Worm (Caenorhabditis elegans) whole organism, L1 larva: Measurements from ENCODE around the gene sra-14.

Experiments used
- C04F5.9 ChIP-seq: sonication (generic microtip); optimal IDR thresholded peaks from 2 replicates; lab custom pipeline; 2016; ENCODE audit warnings: missing genetic modification characterization, missing compliant biosample characterization
- C16A3.4 ChIP-seq: fragments of 150-350 bp; optimal IDR thresholded peaks from 2 replicates; lab custom pipeline; 2014; ENCODE audit warnings: missing biosample characterization, missing genetic modification characterization
- aha-1 ChIP-seq: fragments of 150-350 bp; optimal IDR thresholded peaks from 2 replicates; lab custom pipeline; 2014; ENCODE audit warnings: missing biosample characterization, missing genetic modification characterization
- aly-2 ChIP-seq: fragments of 150-350 bp; optimal IDR thresholded peaks from 2 replicates; lab custom pipeline; 2014; ENCODE audit warnings: missing biosample characterization, missing genetic modification characterization
- ama-1 ChIP-seq: fragments of 150-350 bp; optimal IDR thresholded peaks from 2 replicates; lab custom pipeline; 2014
- blmp-1 ChIP-seq: fragments of 150-350 bp; optimal IDR thresholded peaks from 2 replicates; lab custom pipeline; 2014; ENCODE audit warnings: missing biosample characterization, missing genetic modification characterization
- dpl-1 ChIP-seq, 3 experiments: fragments of 150-350 bp in 2 of 3; sonication (generic microtip) in 1 of 3; optimal IDR thresholded peaks; 2 replicates each; lab custom pipeline; 2014 to 2017; ENCODE audit warnings: missing biosample characterization in 3 of 3, missing genetic modification characterization in 3 of 3, missing genetic modification reagents in 3 of 3
- dsc-1 ChIP-seq: sonication (generic microtip); optimal IDR thresholded peaks from 2 replicates; lab custom pipeline; 2016; ENCODE audit warnings: mild to moderate bottlenecking, missing genetic modification characterization, missing compliant biosample characterization
- efl-1 ChIP-seq, 4 experiments: fragments of 150-350 bp; optimal IDR thresholded peaks in 3 of 4; peaks in 1 of 4; 1 replicate in 1 of 4; 2 replicates in 3 of 4; lab custom pipeline; 2014; ENCODE audit warnings: missing biosample characterization in 2 of 4, missing genetic modification characterization in 2 of 4, missing genetic modification reagents in 2 of 4
- efl-3 ChIP-seq: fragments of 200-800 bp; sonication (Bioruptor generic); optimal IDR thresholded peaks from 2 replicates; lab custom pipeline; 2018; ENCODE audit warnings: mild to moderate bottlenecking, missing genetic modification characterization, missing compliant biosample characterization
- egl-13 ChIP-seq: sonication (generic microtip); optimal IDR thresholded peaks from 2 replicates; lab custom pipeline; 2016; ENCODE audit warnings: missing genotype, missing genetic modification reagents, missing genetic modification characterization, missing compliant biosample characterization
- elt-2 ChIP-seq: sonication (generic microtip); optimal IDR thresholded peaks from 2 replicates; lab custom pipeline; 2016; ENCODE audit warnings: missing genetic modification characterization, mild to moderate bottlenecking, inconsistent platforms, missing compliant biosample characterization, missing genetic modification reagents
- ets-5 ChIP-seq: fragments of 200-800 bp; sonication (Bioruptor generic); IDR thresholded peaks from 2 replicates; pipeline ENCODE4 v1.3.6; 2022; ENCODE audit warnings: missing genetic modification characterization, missing compliant biosample characterization
- fkh-4 ChIP-seq: sonication (generic microtip); optimal IDR thresholded peaks from 2 replicates; lab custom pipeline; 2016; ENCODE audit warnings: missing compliant biosample characterization, missing genetic modification characterization, borderline replicate concordance
- fkh-8 ChIP-seq: sonication (generic microtip); optimal IDR thresholded peaks from 2 replicates; lab custom pipeline; 2016; ENCODE audit warnings: mild to moderate bottlenecking, missing genetic modification characterization, missing compliant biosample characterization
- hpl-2 ChIP-seq: fragments of 150-350 bp; optimal IDR thresholded peaks from 2 replicates; lab custom pipeline; 2014; ENCODE audit warnings: missing biosample characterization, missing genetic modification reagents, missing genetic modification characterization
- isw-1 ChIP-seq: fragments of 200-800 bp; sonication (Bioruptor generic); IDR thresholded peaks from 2 replicates; pipeline ENCODE4 v1.3.6; 2022; ENCODE audit warnings: missing genetic modification characterization, missing compliant biosample characterization
- jun-1 ChIP-seq: fragments of 150-350 bp; optimal IDR thresholded peaks from 2 replicates; lab custom pipeline; 2014; ENCODE audit warnings: missing biosample characterization, missing genetic modification reagents, missing genetic modification characterization
- lin-35 ChIP-seq, 2 experiments: fragments of 150-350 bp; optimal IDR thresholded peaks; 2 replicates each; lab custom pipeline; 2014; ENCODE audit warnings: missing biosample characterization in 2 of 2, missing genetic modification characterization in 2 of 2, missing genetic modification reagents in 2 of 2
- mab-9 ChIP-seq: fragments of 200-800 bp; sonication (Bioruptor generic); IDR thresholded peaks from 2 replicates; pipeline ENCODE4 v1.3.6; 2022; ENCODE audit warnings: missing genetic modification reagents, missing genetic modification characterization, missing compliant biosample characterization
- nhr-237 ChIP-seq: fragments of 150-350 bp; optimal IDR thresholded peaks from 2 replicates; lab custom pipeline; 2014; ENCODE audit warnings: missing biosample characterization, missing genetic modification characterization
- nhr-28 ChIP-seq: fragments of 150-350 bp; optimal IDR thresholded peaks from 2 replicates; lab custom pipeline; 2014; ENCODE audit warnings: missing biosample characterization, missing genetic modification characterization
- nhr-71 ChIP-seq: sonication (generic microtip); optimal IDR thresholded peaks from 2 replicates; lab custom pipeline; 2016; ENCODE audit warnings: mild to moderate bottlenecking, missing genetic modification characterization, moderate library complexity, missing compliant biosample characterization
- nhr-84 ChIP-seq: sonication (generic microtip); optimal IDR thresholded peaks from 2 replicates; lab custom pipeline; 2017; ENCODE audit warnings: missing biosample characterization, missing genetic modification characterization
- nhr-85 ChIP-seq: sonication (generic microtip); peaks from one replicate; lab custom pipeline; 2016; ENCODE audit warnings: missing genetic modification characterization, inconsistent platforms, missing compliant biosample characterization
- nhr-90 ChIP-seq: sonication (generic microtip); optimal IDR thresholded peaks from 2 replicates; lab custom pipeline; 2016; ENCODE audit warnings: mild to moderate bottlenecking, missing genetic modification characterization, missing compliant biosample characterization; ENCODE audit not compliant: poor library complexity
- pqm-1 ChIP-seq: sonication (generic microtip); optimal IDR thresholded peaks from 3 replicates; lab custom pipeline; 2017; ENCODE audit warnings: missing biosample characterization, missing genetic modification characterization
- snu-23 ChIP-seq: sonication (generic microtip); optimal IDR thresholded peaks from 2 replicates; lab custom pipeline; 2016; ENCODE audit warnings: missing genetic modification characterization, missing compliant biosample characterization
- tlp-1 ChIP-seq: fragments of 150-350 bp; optimal IDR thresholded peaks from 2 replicates; lab custom pipeline; 2014; ENCODE audit warnings: missing biosample characterization, missing genetic modification characterization
- unc-62 ChIP-seq: fragments of 150-350 bp; optimal IDR thresholded peaks from 2 replicates; lab custom pipeline; 2014; ENCODE audit warnings: missing biosample characterization, missing genetic modification reagents, missing genetic modification characterization
- unc-86 ChIP-seq: sonication (generic microtip); optimal IDR thresholded peaks from 2 replicates; lab custom pipeline; 2016; ENCODE audit warnings: missing genetic modification characterization, missing compliant biosample characterization
- zag-1 ChIP-seq: fragments of 150-350 bp; optimal IDR thresholded peaks from 2 replicates; lab custom pipeline; 2014; ENCODE audit warnings: missing biosample characterization, missing genetic modification characterization
- zip-4 ChIP-seq: fragments of 200-800 bp; sonication (Bioruptor generic); optimal IDR thresholded peaks from 2 replicates; lab custom pipeline; 2018; ENCODE audit warnings: mild to moderate bottlenecking, missing genetic modification characterization, moderate library complexity, missing compliant biosample characterization

The sra-14 gene

ce11 chrII:12921478-12921877 is 36.4 kb downstream of the sra-14 start:
- TF ChIP-seq nhr-237 (tag; lab: Kevin White, UChicago) = no peak
- TF ChIP-seq zag-1 (tag; lab: Kevin White, UChicago) = no peak
- TF ChIP-seq unc-86 (tag; lab: Kevin White, UChicago) = no peak
- TF ChIP-seq nhr-84 (tag; lab: Kevin White, UChicago) = no peak
- TF ChIP-seq nhr-71 (tag; lab: Kevin White, UChicago) = no peak
- TF ChIP-seq lin-35 (GFP tag; optimal IDR thresholded peaks at IDR 0.05; lab: Kevin White, UChicago) = no peak
- TF ChIP-seq hpl-2 (GFP tag; lab: Kevin White, UChicago) = no peak
- TF ChIP-seq C16A3.4 = no peak
- TF ChIP-seq nhr-28 = no peak
- TF ChIP-seq egl-13 (tag; lab: Kevin White, UChicago) = no peak
- TF ChIP-seq snu-23 (GFP tag; lab: Kevin White, UChicago) = no peak
- no peak for TF ChIP-seq dsc-1 (tag; lab: Kevin White, UChicago)
- TF ChIP-seq aly-2 = no peak
- TF ChIP-seq isw-1 = no peak

DNA sequence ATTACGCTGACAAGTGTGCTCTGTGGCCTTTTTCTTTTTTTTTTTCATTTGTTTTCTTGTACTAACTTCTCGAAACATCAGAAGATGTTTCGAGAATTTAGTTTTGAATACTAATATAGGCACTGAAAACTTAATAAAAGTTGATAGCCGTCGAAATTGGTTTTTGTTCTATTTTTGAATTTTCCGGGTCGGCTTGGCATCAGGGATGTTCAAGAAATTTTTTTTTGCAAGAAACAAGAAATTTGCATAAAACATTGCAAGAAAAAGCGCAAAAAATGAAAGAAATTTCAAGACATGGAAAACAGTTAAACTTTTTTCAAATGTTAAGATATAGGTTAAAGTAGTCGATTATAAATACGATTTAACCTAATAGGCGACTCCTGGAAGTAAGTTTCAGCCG is 38.2 kb downstream of the sra-14 start:
- no peak for TF ChIP-seq fkh-8 (tag; lab: Kevin White, UChicago)
- TF ChIP-seq pqm-1 (tag; lab: Kevin White, UChicago) = no peak
- TF ChIP-seq nhr-28 = no peak
- TF ChIP-seq nhr-85 (tag; lab: Kevin White, UChicago) = no peak
- TF ChIP-seq mab-9 (GFP tag; lab: Robert Waterston, UW) = no peak
- no peak for TF ChIP-seq dpl-1 (GFP tag; optimal IDR thresholded peaks at IDR 0.05; lab: Kevin White, UChicago)

DNA sequence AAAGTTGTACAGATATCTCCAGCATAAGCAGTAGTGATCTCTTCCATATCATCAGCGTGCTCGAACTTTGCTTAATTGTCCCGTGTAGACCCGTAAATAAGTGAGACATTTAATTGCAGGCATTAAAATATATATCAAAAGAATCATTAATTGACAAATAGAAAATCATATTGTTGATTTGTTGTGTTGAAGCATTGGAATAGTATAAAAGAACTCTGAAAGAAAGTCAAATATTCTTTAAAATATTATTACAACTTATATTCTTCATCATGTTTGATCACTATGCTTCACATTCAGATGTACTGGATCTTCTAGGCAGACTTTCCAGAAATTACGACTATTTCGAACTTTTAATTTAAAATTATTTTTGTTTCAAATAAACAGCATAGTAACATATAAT is 40.5 kb downstream of the sra-14 start, which contains the start of gene F58G1.8:
TSS of gene F58G1.8 (minus strand) at position 101 of the 400 bp plus-strand sequence.
- TF ChIP-seq jun-1 (tag; lab: Kevin White, UChicago) (no peak), aha-1 (tag; lab: Kevin White, UChicago) (no peak), tlp-1 (no peak), blmp-1 (tag; lab: Kevin White, UChicago) (no peak), efl-1 (optimal IDR thresholded peaks at IDR 0.05; lab: Kevin White, UChicago) (no peak), efl-1 (GFP tag; optimal IDR thresholded peaks at IDR 0.05 in 1 of 2; lab: Kevin White, UChicago) (no peak), unc-62 (GFP tag; lab: Kevin White, UChicago) (no peak), nhr-71 (tag; lab: Kevin White, UChicago) (no peak), nhr-90 (no peak)

DNA sequence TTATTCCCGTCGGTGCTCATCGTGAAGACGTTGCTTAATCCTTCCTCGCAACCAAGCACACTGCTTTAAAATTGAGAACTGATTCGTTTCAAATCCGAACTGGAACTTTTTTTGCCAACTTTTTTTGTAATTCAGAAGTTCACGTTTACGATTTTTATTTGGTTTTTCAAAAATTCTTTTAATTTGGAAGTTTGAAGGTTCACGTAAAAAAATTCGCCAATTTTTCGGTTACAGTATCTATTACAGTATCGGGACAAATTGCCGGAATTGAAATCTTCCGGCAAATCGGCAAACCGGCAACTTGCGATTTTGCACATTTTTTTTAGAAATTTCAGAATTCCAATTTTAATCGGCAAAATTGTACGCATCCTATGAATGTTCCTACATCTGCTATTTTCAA is 43.2 kb downstream of the sra-14 start, which contains the start of gene F58G1.3:
TSS of gene F58G1.3 (minus strand) at position 101 of the 400 bp plus-strand sequence.
- no peak for TF ChIP-seq snu-23 (GFP tag; lab: Kevin White, UChicago)
- TF ChIP-seq pqm-1 (tag; lab: Kevin White, UChicago) = no peak
- no peak for TF ChIP-seq fkh-4
- TF ChIP-seq elt-2 = no peak
- TF ChIP-seq, all 84 proteins: peak for 0

DNA sequence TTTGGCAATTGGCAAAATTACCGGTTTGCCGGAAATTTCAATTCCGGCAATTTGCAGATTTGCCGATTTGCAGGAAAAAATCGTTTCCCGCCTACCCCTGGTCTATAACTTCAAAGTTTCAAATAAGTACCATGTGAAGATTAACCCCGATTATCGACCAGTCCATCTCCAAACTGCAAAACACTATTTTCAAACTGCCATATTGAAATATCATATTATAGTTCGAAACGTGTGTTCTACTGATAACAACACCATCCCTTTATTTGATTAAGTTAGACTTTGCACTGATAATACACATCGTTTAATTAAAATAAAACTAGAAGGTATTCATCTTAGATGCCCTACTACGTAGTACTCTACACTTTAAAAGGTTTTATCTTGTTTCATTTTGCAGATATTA is 45.1 kb downstream of the sra-14 start:
- TF ChIP-seq C04F5.9 (tag; lab: Kevin White, UChicago) (no peak), efl-3 (GFP tag; lab: Kevin White, UChicago) (no peak), nhr-237 (tag; lab: Kevin White, UChicago) (no peak), efl-1 (optimal IDR thresholded peaks at IDR 0.05; lab: Kevin White, UChicago) (no peak), efl-1 (GFP tag; optimal IDR thresholded peaks at IDR 0.05 in 1 of 2; lab: Kevin White, UChicago) (peak in 1 of 2 experiments; percentile 49), nhr-71 (tag; lab: Kevin White, UChicago) (no peak), ama-1 (lab: Kevin White, UChicago) (no peak), ets-5 (GFP tag; lab: Robert Waterston, UW) (no peak), unc-62 (GFP tag; lab: Kevin White, UChicago) (no peak), zip-4 (GFP tag; lab: Kevin White, UChicago) (no peak)
